Worm (Caenorhabditis elegans) whole organism, L3 larva: Measurements from ENCODE around the gene nmt-1.

Source experiments
- R02D3.7 ChIP-seq: fragments of 150-350 bp; optimal IDR thresholded peaks from 2 replicates; lab custom pipeline; 2014; ENCODE audit warnings: missing biosample characterization, missing genetic modification characterization
- ZK546.5 ChIP-seq: sonication (generic microtip); optimal IDR thresholded peaks from 2 replicates; lab custom pipeline; 2017; ENCODE audit warnings: missing biosample characterization, missing genetic modification characterization
- aly-2 ChIP-seq: fragments of 150-350 bp; optimal IDR thresholded peaks from 2 replicates; lab custom pipeline; 2014; ENCODE audit warnings: missing biosample characterization, missing genetic modification characterization
- ama-1 ChIP-seq: fragments of 150-350 bp; optimal IDR thresholded peaks from 2 replicates; lab custom pipeline; 2018
- ceh-16 ChIP-seq: sonication (generic microtip); optimal IDR thresholded peaks from 2 replicates; lab custom pipeline; 2017; ENCODE audit warnings: missing biosample characterization, missing genetic modification characterization
- ceh-28 ChIP-seq: fragments of 150-350 bp; optimal IDR thresholded peaks from 2 replicates; lab custom pipeline; 2014; ENCODE audit warnings: missing biosample characterization, missing genetic modification reagents, missing genetic modification characterization
- daf-12 ChIP-seq: fragments of 150-350 bp; optimal IDR thresholded peaks from 2 replicates; lab custom pipeline; 2014; ENCODE audit warnings: missing biosample characterization, missing genetic modification reagents, missing genetic modification characterization
- egl-27 ChIP-seq: sonication (generic microtip); optimal IDR thresholded peaks from 4 replicates; lab custom pipeline; 2017; ENCODE audit warnings: missing biosample characterization, missing genetic modification reagents, missing genetic modification characterization
- egl-5 ChIP-seq: fragments of 150-350 bp; optimal IDR thresholded peaks from 2 replicates; lab custom pipeline; 2017; ENCODE audit warnings: missing biosample characterization, missing genetic modification reagents, missing genetic modification characterization, inconsistent platforms
- elt-1 ChIP-seq: fragments of 150-350 bp; optimal IDR thresholded peaks from 2 replicates; lab custom pipeline; 2014; ENCODE audit warnings: missing biosample characterization, missing genetic modification characterization
- elt-2 ChIP-seq: sonication (generic microtip); optimal IDR thresholded peaks from 2 replicates; lab custom pipeline; 2016; ENCODE audit warnings: missing genetic modification reagents, mild to moderate bottlenecking, missing genetic modification characterization, missing compliant biosample characterization
- elt-3 ChIP-seq, 3 experiments: fragments of 150-350 bp in 1 of 3; sonication (generic microtip) in 2 of 3; optimal IDR thresholded peaks; 2 replicates in 2 of 3; 4 replicates in 1 of 3; lab custom pipeline; 2014 to 2017; ENCODE audit warnings: missing biosample characterization in 3 of 3, missing genetic modification characterization in 3 of 3
- eor-1 ChIP-seq, 2 experiments: fragments of 150-350 bp; optimal IDR thresholded peaks; 2 replicates each; lab custom pipeline; 2014 to 2018; ENCODE audit warnings: missing biosample characterization in 2 of 2, missing genetic modification characterization in 2 of 2
- fkh-10 ChIP-seq: sonication (generic microtip); optimal IDR thresholded peaks from 2 replicates; lab custom pipeline; 2017; ENCODE audit warnings: missing biosample characterization, missing genetic modification reagents, missing genetic modification characterization
- fkh-2 ChIP-seq: fragments of 150-350 bp; optimal IDR thresholded peaks from 2 replicates; lab custom pipeline; 2014; ENCODE audit warnings: missing biosample characterization, missing genetic modification reagents, missing genetic modification characterization
- hmg-11 ChIP-seq: sonication (generic microtip); optimal IDR thresholded peaks from 2 replicates; lab custom pipeline; 2016; ENCODE audit warnings: missing genetic modification characterization, missing compliant biosample characterization
- jun-1 ChIP-seq: fragments of 150-350 bp; optimal IDR thresholded peaks from 2 replicates; lab custom pipeline; 2014; ENCODE audit warnings: missing biosample characterization, missing genetic modification reagents, missing genetic modification characterization
- lin-15B ChIP-seq: fragments of 150-350 bp; optimal IDR thresholded peaks from 2 replicates; lab custom pipeline; 2014; ENCODE audit warnings: missing biosample characterization, missing genetic modification characterization
- lin-39 ChIP-seq: fragments of 150-350 bp; optimal IDR thresholded peaks from 2 replicates; lab custom pipeline; 2018; ENCODE audit warnings: missing biosample characterization, missing genetic modification reagents, missing genetic modification characterization
- lsy-12 ChIP-seq: sonication (generic microtip); optimal IDR thresholded peaks from 2 replicates; lab custom pipeline; 2016; ENCODE audit warnings: mild to moderate bottlenecking, missing genetic modification characterization, missing compliant biosample characterization
- nfya-1 ChIP-seq: sonication (generic microtip); optimal IDR thresholded peaks from 2 replicates; lab custom pipeline; 2017; ENCODE audit warnings: missing genetic modification characterization, mild to moderate bottlenecking, missing compliant biosample characterization, antibody characterized with exemption, moderate library complexity; ENCODE audit not compliant: insufficient read depth
- nhr-11 ChIP-seq: fragments of 150-350 bp; optimal IDR thresholded peaks from 2 replicates; lab custom pipeline; 2014; ENCODE audit warnings: missing biosample characterization, missing genetic modification characterization
- nhr-12 ChIP-seq: fragments of 150-350 bp; optimal IDR thresholded peaks from 2 replicates; lab custom pipeline; 2014; ENCODE audit warnings: missing biosample characterization, missing genetic modification characterization
- nhr-23 ChIP-seq: fragments of 150-350 bp; optimal IDR thresholded peaks from 2 replicates; lab custom pipeline; 2014; ENCODE audit warnings: missing biosample characterization, missing genetic modification reagents, missing genetic modification characterization
- nhr-25 ChIP-seq: sonication (generic microtip); optimal IDR thresholded peaks from 2 replicates; lab custom pipeline; 2017; ENCODE audit warnings: missing biosample characterization, missing genetic modification characterization
- nhr-28 ChIP-seq: fragments of 150-350 bp; optimal IDR thresholded peaks from 2 replicates; lab custom pipeline; 2014; ENCODE audit warnings: missing biosample characterization, missing genetic modification characterization
- nhr-43 ChIP-seq: sonication (generic microtip); optimal IDR thresholded peaks from 2 replicates; lab custom pipeline; 2016; ENCODE audit warnings: mild to moderate bottlenecking, missing genetic modification characterization, missing compliant biosample characterization; ENCODE audit not compliant: poor library complexity, severe bottlenecking
- nhr-67 ChIP-seq: fragments of 150-350 bp; optimal IDR thresholded peaks from 2 replicates; lab custom pipeline; 2014; ENCODE audit warnings: missing biosample characterization, missing genetic modification characterization
- nhr-77 ChIP-seq: fragments of 150-350 bp; optimal IDR thresholded peaks from 2 replicates; lab custom pipeline; 2014; ENCODE audit warnings: missing biosample characterization, missing genetic modification characterization
- pha-4 ChIP-seq: fragments of 150-350 bp; optimal IDR thresholded peaks from 2 replicates; lab custom pipeline; 2014; ENCODE audit warnings: missing biosample characterization, missing genetic modification reagents, missing genetic modification characterization
- pqm-1 ChIP-seq: fragments of 150-350 bp; optimal IDR thresholded peaks from 2 replicates; lab custom pipeline; 2017; ENCODE audit warnings: missing biosample characterization, missing genetic modification characterization, inconsistent platforms
- sea-2 ChIP-seq: fragments of 150-350 bp; sonication (generic microtip); optimal IDR thresholded peaks from 4 replicates; lab custom pipeline; 2014; ENCODE audit warnings: missing biosample characterization, missing genetic modification reagents, missing genetic modification characterization
- skn-1 ChIP-seq: fragments of 150-350 bp; optimal IDR thresholded peaks from 2 replicates; lab custom pipeline; 2014; ENCODE audit warnings: missing biosample characterization, missing genetic modification characterization
- snpc-4 ChIP-seq: fragments of 150-350 bp; optimal IDR thresholded peaks from 2 replicates; lab custom pipeline; 2014; ENCODE audit warnings: missing biosample characterization, missing genetic modification characterization
- tbx-2 ChIP-seq: sonication (generic microtip); optimal IDR thresholded peaks from 2 replicates; lab custom pipeline; 2016; ENCODE audit warnings: mild to moderate bottlenecking, missing genetic modification characterization, missing compliant biosample characterization
- ztf-11 ChIP-seq: fragments of 150-350 bp; optimal IDR thresholded peaks from 2 replicates; lab custom pipeline; 2014; ENCODE audit warnings: missing biosample characterization, missing genetic modification characterization
- ztf-4 ChIP-seq: fragments of 150-350 bp; optimal IDR thresholded peaks from 2 replicates; lab custom pipeline; 2014; ENCODE audit warnings: missing biosample characterization, missing genetic modification characterization

Gene nmt-1

ce11 chrIII:6116281-6116886, at the start of gene nmt-1:
Gene nmt-1, minus strand, starts transcription at chrIII:6116331.
- TF ChIP-seq egl-5 (tag; lab: Kevin White, UChicago) (no peak), lin-39 (tag; lab: Kevin White, UChicago) (peak; percentile 7), lin-15B (tag; lab: Kevin White, UChicago) (peak; percentile 28), hmg-11 (tag; lab: Kevin White, UChicago) (peak; percentile 76), skn-1 (tag; lab: Kevin White, UChicago) (peak; percentile 49), nhr-43 (tag; lab: Kevin White, UChicago) (no peak), nfya-1 (tag; lab: Kevin White, UChicago) (peak; percentile 42), pha-4 (peak; percentile 43), nhr-25 (tag; lab: Kevin White, UChicago) (peak; percentile 54), ztf-4 (no peak), nhr-67 (tag; lab: Kevin White, UChicago) (no peak)

ce11 chrIII:6165240-6165639, 49.1 kb upstream of the nmt-1 start:
- TF ChIP-seq nhr-23 (tag; lab: Kevin White, UChicago) (no peak), nhr-25 (tag; lab: Kevin White, UChicago) (no peak), ama-1 (peak; percentile 73)
- TF ChIP-seq, all 47 proteins: peak for 1

- peak; percentile 68 for TF ChIP-seq elt-2 (tag; lab: Kevin White, UChicago)
- no peak for TF ChIP-seq fkh-10
- no peak for TF ChIP-seq daf-12 (tag; lab: Kevin White, UChicago)
- peak; percentile 9 for TF ChIP-seq nhr-43 (tag; lab: Kevin White, UChicago)
- peak; percentile 20 for TF ChIP-seq nhr-25 (tag; lab: Kevin White, UChicago)
- no peak for TF ChIP-seq jun-1 (tag; lab: Kevin White, UChicago)
- TF ChIP-seq pha-4, result peak; percentile 17
- no peak for TF ChIP-seq ZK546.5 (tag; lab: Kevin White, UChicago)
- TF ChIP-seq ztf-4, result peak; percentile 61
- no peak for TF ChIP-seq nhr-11
- TF ChIP-seq sea-2 (GFP tag; lab: Kevin White, UChicago), result no peak
- TF ChIP-seq ama-1, result peak; percentile 88
- TF ChIP-seq fkh-2 (tag; lab: Kevin White, UChicago), result no peak
Measured at ce11 chrIII:6164253-6164971, 48.3 kb upstream of the nmt-1 start, which contains the start of gene F42A10.9. Gene F42A10.9, plus strand, starts transcription at chrIII:6164573.

ce11 chrIII:6163381-6163780, 47.2 kb upstream of the nmt-1 start:
- TF ChIP-seq egl-5 (tag; lab: Kevin White, UChicago), result no peak
- no peak for TF ChIP-seq nhr-12 (tag; lab: Kevin White, UChicago)
- TF ChIP-seq ceh-16 (tag; lab: Kevin White, UChicago), result no peak
- no peak for TF ChIP-seq elt-1 (tag; lab: Kevin White, UChicago)
- no peak for TF ChIP-seq daf-12 (tag; lab: Kevin White, UChicago)
- TF ChIP-seq elt-3 (tag; optimal IDR thresholded peaks at IDR 0.05; lab: Kevin White, UChicago), result no peak
- TF ChIP-seq R02D3.7 (tag; lab: Kevin White, UChicago), result no peak
- TF ChIP-seq aly-2 (tag; lab: Kevin White, UChicago), result no peak

- peak; percentile 48 for TF ChIP-seq lin-15B (tag; lab: Kevin White, UChicago)
- TF ChIP-seq elt-3 (tag; optimal IDR thresholded peaks at IDR 0.05; lab: Kevin White, UChicago), result peak in 1 of 3 experiments; percentile 44
- TF ChIP-seq fkh-10, result peak; percentile 47
- TF ChIP-seq hmg-11 (tag; lab: Kevin White, UChicago), result peak; percentile 68
- TF ChIP-seq nhr-28 (tag; lab: Kevin White, UChicago), result no peak
- TF ChIP-seq ceh-28 (tag; lab: Kevin White, UChicago), result peak; percentile 42
- TF ChIP-seq eor-1 (tag; optimal IDR thresholded peaks at IDR 0.05; lab: Kevin White, UChicago), result no peak
- peak; percentile 64 for TF ChIP-seq egl-27 (tag; lab: Kevin White, UChicago)
- TF ChIP-seq nhr-77, result no peak
- peak; percentile 55 for TF ChIP-seq nhr-43 (tag; lab: Kevin White, UChicago)
- TF ChIP-seq pqm-1 (tag; lab: Kevin White, UChicago), result peak; percentile 60
- TF ChIP-seq ZK546.5 (tag; lab: Kevin White, UChicago), result no peak
- peak; percentile 38 for TF ChIP-seq egl-5 (tag; lab: Kevin White, UChicago)
- TF ChIP-seq jun-1 (tag; lab: Kevin White, UChicago), result peak; percentile 78
- peak; percentile 22 for TF ChIP-seq aly-2 (tag; lab: Kevin White, UChicago)
- peak; percentile 20 for TF ChIP-seq tbx-2
- TF ChIP-seq nhr-23 (tag; lab: Kevin White, UChicago), result peak; percentile 63
- no peak for TF ChIP-seq ztf-11
- peak; percentile 68 for TF ChIP-seq nfya-1 (tag; lab: Kevin White, UChicago)
- TF ChIP-seq R02D3.7 (tag; lab: Kevin White, UChicago), result peak; percentile 5
- TF ChIP-seq snpc-4, result peak; percentile 27
- peak; percentile 94 for TF ChIP-seq elt-2 (tag; lab: Kevin White, UChicago)
- peak; percentile 47 for TF ChIP-seq skn-1 (tag; lab: Kevin White, UChicago)
- TF ChIP-seq nhr-67 (tag; lab: Kevin White, UChicago), result no peak
- peak; percentile 48 for TF ChIP-seq nhr-25 (tag; lab: Kevin White, UChicago)
- TF ChIP-seq lsy-12 (tag; lab: Kevin White, UChicago), result peak; percentile 55
Measured at ce11 chrIII:6158642-6159475, 42.7 kb upstream of the nmt-1 start, which contains the start of gene nfm-1. Gene nfm-1, plus strand, starts transcription at chrIII:6159453.
